Worm (Caenorhabditis elegans): ENCODE results near the gene C01G5.25.

The C01G5.25 gene

DNA sequence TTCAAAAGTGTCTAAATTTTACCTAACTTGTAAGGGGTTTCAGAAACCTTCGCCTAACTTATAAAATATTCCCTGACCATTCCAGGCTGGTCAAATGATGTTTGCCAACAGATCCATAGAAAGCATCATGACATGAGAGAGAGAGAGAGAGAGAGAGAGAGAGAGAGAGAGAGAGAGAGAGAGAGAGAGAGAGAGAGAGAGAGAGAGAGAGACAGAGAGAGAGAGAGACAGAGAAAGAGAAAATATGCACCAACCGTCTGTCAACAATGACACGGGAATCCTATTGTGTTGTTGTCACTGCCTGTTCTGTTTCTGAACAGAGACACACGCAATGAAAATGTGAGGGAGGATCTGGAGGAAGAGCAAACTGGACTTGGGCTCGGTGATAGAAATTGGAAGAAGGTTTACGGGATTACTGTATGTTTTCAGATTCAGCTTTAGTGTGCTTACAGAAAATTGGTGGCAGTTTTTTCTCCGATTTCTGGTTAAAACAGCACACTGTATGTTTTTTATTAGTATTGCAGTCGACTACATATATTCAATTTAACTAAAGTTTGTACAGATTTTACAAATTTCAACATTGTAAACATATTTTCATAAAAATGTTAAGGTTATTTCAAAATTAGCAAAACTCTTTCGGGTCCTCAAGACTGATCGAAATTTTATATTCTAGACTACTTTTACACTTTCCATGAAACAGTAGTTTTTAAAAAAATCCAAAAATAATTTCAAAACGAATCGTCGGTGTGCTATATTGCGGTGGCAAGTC, 34.7 kb downstream of the C01G5.25 start:
- TF ChIP-seq nhr-23 (tag; optimal IDR thresholded peaks at IDR 0.05) = no peak
- TF ChIP-seq pha-4 (tag; optimal IDR thresholded peaks at IDR 0.05) = peak; percentile 74

DNA sequence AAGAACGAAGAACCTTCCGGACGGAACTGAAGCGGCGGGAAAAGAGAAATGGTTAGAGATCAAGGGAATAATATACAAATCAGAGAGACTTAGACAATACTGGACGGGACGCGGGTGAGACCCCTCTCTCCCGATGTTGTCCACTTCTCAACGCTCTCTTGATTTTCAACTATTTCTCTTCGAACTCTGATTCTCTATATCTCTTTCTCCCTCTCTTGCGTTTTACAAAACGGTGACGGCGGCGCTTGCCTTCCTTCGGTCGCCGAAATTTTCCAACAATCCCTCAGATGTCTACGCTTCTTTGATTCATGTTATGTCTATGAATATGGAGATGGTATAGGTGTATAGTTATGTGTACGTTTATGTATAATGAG, 35.2 kb downstream of the C01G5.25 start:
- no peak for TF ChIP-seq nhr-12 (tag; optimal IDR thresholded peaks at IDR 0.05)
- TF ChIP-seq fkh-2 (tag; optimal IDR thresholded peaks at IDR 0.05) = no peak
- no peak for TF ChIP-seq snpc-4 (tag; optimal IDR thresholded peaks at IDR 0.05)
- TF ChIP-seq ceh-82 (tag; optimal IDR thresholded peaks at IDR 0.05) = no peak
- TF ChIP-seq ceh-16 (tag; optimal IDR thresholded peaks at IDR 0.05) = no peak
- TF ChIP-seq nhr-25 (tag; optimal IDR thresholded peaks at IDR 0.05) = peak; percentile 81
- no peak for TF ChIP-seq ama-1 (optimal IDR thresholded peaks at IDR 0.05)
- no peak for TF ChIP-seq lin-39 (tag; optimal IDR thresholded peaks at IDR 0.05)
- TF ChIP-seq ceh-28 (tag; optimal IDR thresholded peaks at IDR 0.05) = peak; percentile 3
- TF ChIP-seq lsy-12 (tag; optimal IDR thresholded peaks at IDR 0.05) = peak; percentile 11
- TF ChIP-seq zag-1 (tag; optimal IDR thresholded peaks at IDR 0.05) = no peak
- no peak for TF ChIP-seq ztf-11 (tag; optimal IDR thresholded peaks at IDR 0.05)
- TF ChIP-seq nhr-237 (tag; optimal IDR thresholded peaks at IDR 0.05) = no peak
- TF ChIP-seq nhr-77 (tag; optimal IDR thresholded peaks at IDR 0.05) = no peak
- peak; percentile 17 for TF ChIP-seq jun-1 (tag; optimal IDR thresholded peaks at IDR 0.05)
- TF ChIP-seq tbx-2 (tag; optimal IDR thresholded peaks at IDR 0.05) = no peak
- peak; percentile 43 for TF ChIP-seq nhr-43 (tag; optimal IDR thresholded peaks at IDR 0.05; ENCODE audit: poor library complexity, severe bottlenecking)
- TF ChIP-seq mdl-1 (tag; optimal IDR thresholded peaks at IDR 0.05) = no peak
- no peak for TF ChIP-seq nhr-11 (tag; optimal IDR thresholded peaks at IDR 0.05)
- peak; percentile 53 for TF ChIP-seq elt-2 (tag; optimal IDR thresholded peaks at IDR 0.05)
- peak; percentile 59 for TF ChIP-seq nfya-1 (tag; optimal IDR thresholded peaks at IDR 0.05; ENCODE audit: insufficient read depth)
- no peak for TF ChIP-seq sea-2 (GFP tag; optimal IDR thresholded peaks at IDR 0.05)
- TF ChIP-seq nhr-23 (tag; optimal IDR thresholded peaks at IDR 0.05) = peak; percentile 76
- TF ChIP-seq eor-1 (tag; optimal IDR thresholded peaks at IDR 0.05) = no peak
- TF ChIP-seq pha-4 (tag; optimal IDR thresholded peaks at IDR 0.05) = peak; percentile 80
- TF ChIP-seq mml-1 (tag; optimal IDR thresholded peaks at IDR 0.05) = no peak
- peak; percentile 12 for TF ChIP-seq R02D3.7 (tag; optimal IDR thresholded peaks at IDR 0.05)
- no peak for TF ChIP-seq unc-62 (GFP tag; optimal IDR thresholded peaks at IDR 0.05)
- no peak for TF ChIP-seq egl-5 (tag; optimal IDR thresholded peaks at IDR 0.05)
- TF ChIP-seq ztf-4 (tag; optimal IDR thresholded peaks at IDR 0.05) = no peak
- TF ChIP-seq lin-15B (tag; optimal IDR thresholded peaks at IDR 0.05) = peak; percentile 30
- TF ChIP-seq nhr-76 (tag; optimal IDR thresholded peaks at IDR 0.05) = no peak
- no peak for TF ChIP-seq nhr-67 (tag; optimal IDR thresholded peaks at IDR 0.05)
- TF ChIP-seq egl-27 (tag; optimal IDR thresholded peaks at IDR 0.05) = no peak
- TF ChIP-seq elt-3 (tag; optimal IDR thresholded peaks at IDR 0.05) = no peak
- no peak for TF ChIP-seq fos-1 (tag; optimal IDR thresholded peaks at IDR 0.05)
- no peak for TF ChIP-seq nhr-28 (tag; optimal IDR thresholded peaks at IDR 0.05)
- TF ChIP-seq ceh-9 (tag; optimal IDR thresholded peaks at IDR 0.05) = no peak
- TF ChIP-seq skn-1 (tag; optimal IDR thresholded peaks at IDR 0.05) = no peak
- no peak for TF ChIP-seq elt-1 (tag; optimal IDR thresholded peaks at IDR 0.05)
- peak; percentile 58 for TF ChIP-seq hmg-11 (tag; optimal IDR thresholded peaks at IDR 0.05)
- TF ChIP-seq daf-12 (tag; optimal IDR thresholded peaks at IDR 0.05) = no peak
- TF ChIP-seq pqm-1 (tag; optimal IDR thresholded peaks at IDR 0.05) = peak; percentile 50
- TF ChIP-seq aly-2 (tag; optimal IDR thresholded peaks at IDR 0.05) = no peak
- TF ChIP-seq ZK546.5 (tag; optimal IDR thresholded peaks at IDR 0.05) = no peak
